Fruit fly (Drosophila melanogaster): ENCODE results near the gene Remo.

Remo gene

dm6 chrX:13251310-13251709 is 36.5 kb upstream of the Remo start (continued):
- TF ChIP-seq Hr78 (GFP tag; optimal IDR thresholded peaks at IDR 0.05), result peak in 1 of 2 experiments; percentile 58
- 0 out of 2 replicates have a peak, but pooled peaks have one; percentile 21 for TF ChIP-seq CG32767 (GFP tag; IDR thresholded peaks at IDR 0.05)
- TF ChIP-seq CG13287 (GFP tag; IDR thresholded peaks at IDR 0.05; ENCODE audit: partially characterized antibody), result no peak
- TF ChIP-seq CoRest (tag; optimal IDR thresholded peaks at IDR 0.05), result peak; percentile 66
- TF ChIP-seq phol (tag; optimal IDR thresholded peaks at IDR 0.05), result peak; percentile 72
- TF ChIP-seq chm (GFP tag; IDR thresholded peaks at IDR 0.05), result 0 out of 2 replicates have a peak, but pooled peaks have one; percentile 38
- TF ChIP-seq CG13894 (tag; optimal IDR thresholded peaks at IDR 0.05), result no peak
- no peak for TF ChIP-seq CG16813 (GFP tag; IDR thresholded peaks at IDR 0.05; ENCODE audit: partially characterized antibody)
- peak; percentile 60; the same call in 1 of the 3 replicates for TF ChIP-seq jigr1 (GFP tag; IDR thresholded peaks at IDR 0.05)
- TF ChIP-seq CHES-1-like (GFP tag; optimal IDR thresholded peaks at IDR 0.05), result peak; percentile 68
- TF ChIP-seq hb (GFP tag; IDR thresholded peaks at IDR 0.05; ENCODE audit: partially characterized antibody), result no peak
- peak; percentile 50 for TF ChIP-seq gsb (GFP tag; IDR thresholded peaks at IDR 0.05)
- TF ChIP-seq Aef1 (GFP tag; IDR thresholded peaks at IDR 0.05), result peak; percentile 79
- peak; percentile 35 for TF ChIP-seq ERR (GFP tag; optimal IDR thresholded peaks at IDR 0.05)
- no peak for TF ChIP-seq TFAM (GFP tag; optimal IDR thresholded peaks at IDR 0.05)
- peak; percentile 82 for TF ChIP-seq Dad (GFP tag; optimal IDR thresholded peaks at IDR 0.05)
- peak; percentile 74 for TF ChIP-seq Mrtf (GFP tag; IDR thresholded peaks at IDR 0.05)
- TF ChIP-seq CG12236 (GFP tag; optimal IDR thresholded peaks at IDR 0.05), result peak; percentile 60
- no peak for TF ChIP-seq Fer2 (tag; optimal IDR thresholded peaks at IDR 0.05)
- peak; percentile 66 for TF ChIP-seq seq (GFP tag; IDR thresholded peaks at IDR 0.05)
- TF ChIP-seq Fer1 (GFP tag; optimal IDR thresholded peaks at IDR 0.05), result peak; percentile 73
- TF ChIP-seq btn (GFP tag; optimal IDR thresholded peaks at IDR 0.05), result peak; percentile 69
- peak; percentile 45 for TF ChIP-seq MTF-1 (GFP tag; optimal IDR thresholded peaks at IDR 0.05; ENCODE audit: borderline replicate concordance)
- no peak for TF ChIP-seq exex (tag; optimal IDR thresholded peaks at IDR 0.05)
- 0 out of 2 replicates have a peak, but pooled peaks have one; percentile 42 for TF ChIP-seq danr (GFP tag; IDR thresholded peaks at IDR 0.05)
- peak; percentile 59; the same call in 2 of the 3 replicates for TF ChIP-seq croc (GFP tag; conservative IDR thresholded peaks at IDR 0.05)
- TF ChIP-seq Kr (GFP tag; optimal IDR thresholded peaks at IDR 0.05), result no peak
- no peak for TF ChIP-seq grn (GFP tag; optimal IDR thresholded peaks at IDR 0.05)
- TF ChIP-seq CG11247 (GFP tag; IDR thresholded peaks at IDR 0.05), result peak; percentile 60; the same call in 1 of the 2 replicates
- peak; percentile 36 for TF ChIP-seq CG14710 (tag; optimal IDR thresholded peaks at IDR 0.05)
- TF ChIP-seq CG2116 (GFP tag; optimal IDR thresholded peaks at IDR 0.05), result no peak
- peak; percentile 10 for TF ChIP-seq cato (GFP tag; optimal IDR thresholded peaks at IDR 0.05; ENCODE audit: borderline replicate concordance)
- no peak; the same call in 1 of the 2 replicates for TF ChIP-seq CG10959 (GFP tag; IDR thresholded peaks at IDR 0.05)
- peak; percentile 23; the same call in 1 of the 2 replicates for TF ChIP-seq Taf1 (GFP tag; IDR thresholded peaks at IDR 0.05)
- peak; percentile 47 for TF ChIP-seq Jarid2 (GFP tag; optimal IDR thresholded peaks at IDR 0.05)
- TF ChIP-seq pho (GFP tag; optimal IDR thresholded peaks at IDR 0.05), result peak; percentile 60
- TF ChIP-seq CG2202 (tag; optimal IDR thresholded peaks at IDR 0.05), result peak; percentile 45
- peak; percentile 67 for TF ChIP-seq onecut (GFP tag; IDR thresholded peaks at IDR 0.05)
- TF ChIP-seq CG4820 (GFP tag; optimal IDR thresholded peaks at IDR 0.05), result peak; percentile 74
- TF ChIP-seq CG12659 (GFP tag; optimal IDR thresholded peaks at IDR 0.05), result peak; percentile 62
- TF ChIP-seq CG10654 (GFP tag; optimal IDR thresholded peaks at IDR 0.05), result peak; percentile 49
- peak; percentile 69 for TF ChIP-seq maf-S (GFP tag; optimal IDR thresholded peaks at IDR 0.05)
